Worm (Caenorhabditis elegans) whole organism, L4 larva: ENCODE measurements around the gene clh-1.

ENCODE experiments used
- F44E2.7 ChIP-seq: fragments of 200-800 bp; sonication (Bioruptor generic); IDR thresholded peaks from 2 replicates; pipeline ENCODE4 v2.1.2; 2022; ENCODE audit warnings: missing genetic modification characterization, missing compliant biosample characterization
- T20F7.1 ChIP-seq: fragments of 200-800 bp; sonication (Bioruptor generic); optimal IDR thresholded peaks from 2 replicates; lab custom pipeline; 2018; ENCODE audit warnings: mild to moderate bottlenecking, missing genetic modification characterization, missing compliant biosample characterization
- T26A8.4 ChIP-seq: fragments of 200-800 bp; sonication (Bioruptor generic); IDR thresholded peaks from 2 replicates; pipeline ENCODE4 v1.3.6; 2022; ENCODE audit warnings: missing genetic modification characterization, missing compliant biosample characterization
- Y48G9A.11 ChIP-seq: fragments of 200-800 bp; sonication (Bioruptor generic); IDR thresholded peaks from 2 replicates; pipeline ENCODE4 v1.3.6; 2022; ENCODE audit warnings: missing genetic modification reagents, missing genetic modification characterization, missing compliant biosample characterization
- aha-1 ChIP-seq: fragments of 150-350 bp; peaks from one replicate; lab custom pipeline; 2014; ENCODE audit warnings: missing biosample characterization, missing genetic modification characterization
- aly-2 ChIP-seq: sonication (generic microtip); optimal IDR thresholded peaks from 2 replicates; lab custom pipeline; 2018; ENCODE audit warnings: missing biosample characterization, missing genetic modification characterization
- ceh-32 ChIP-seq: sonication (generic microtip); optimal IDR thresholded peaks from 2 replicates; lab custom pipeline; 2016; ENCODE audit warnings: mild to moderate bottlenecking, missing genetic modification characterization, missing compliant biosample characterization; ENCODE audit not compliant: poor library complexity
- ctbp-1 ChIP-seq: fragments of 200-800 bp; sonication (Bioruptor generic); IDR thresholded peaks from 2 replicates; pipeline ENCODE4 v1.3.6; 2022; ENCODE audit warnings: missing genetic modification reagents, missing genetic modification characterization, missing compliant biosample characterization
- daf-16 ChIP-seq, 3 experiments: sonication (generic microtip); optimal IDR thresholded peaks; 2 replicates each; lab custom pipeline; 2016 to 2017; ENCODE audit warnings: missing genetic modification characterization in 3 of 3, missing genetic modification reagents in 3 of 3, mild to moderate bottlenecking in 2 of 3, missing compliant biosample characterization in 2 of 3, missing biosample characterization in 1 of 3, moderate library complexity in 1 of 3
- daf-19 ChIP-seq: fragments of 200-800 bp; sonication (Bioruptor generic); conservative IDR thresholded peaks from 2 replicates; pipeline ENCODE4 v1.3.6; 2022; ENCODE audit warnings: missing genetic modification characterization, missing compliant biosample characterization
- dmd-6 ChIP-seq: fragments of 200-800 bp; sonication (Bioruptor generic); IDR thresholded peaks from 2 replicates; pipeline ENCODE4 v1.3.6; 2022; ENCODE audit warnings: missing genetic modification reagents, missing genetic modification characterization, missing compliant biosample characterization
- dmd-9 ChIP-seq: fragments of 200-800 bp; sonication (Bioruptor generic); IDR thresholded peaks from 2 replicates; pipeline ENCODE4 v1.3.6; 2022; ENCODE audit warnings: missing genetic modification reagents, missing genetic modification characterization, missing compliant biosample characterization
- dpl-1 ChIP-seq: fragments of 150-350 bp; optimal IDR thresholded peaks from 2 replicates; lab custom pipeline; 2014; ENCODE audit warnings: missing biosample characterization, missing genetic modification reagents, missing genetic modification characterization
- dve-1 ChIP-seq: sonication (generic microtip); optimal IDR thresholded peaks from 2 replicates; lab custom pipeline; 2017; ENCODE audit warnings: antibody characterized with exemption, mild to moderate bottlenecking, missing genetic modification characterization, missing compliant biosample characterization; ENCODE audit not compliant: insufficient read depth
- gei-8 ChIP-seq: fragments of 200-800 bp; sonication (Bioruptor generic); optimal IDR thresholded peaks from 2 replicates; lab custom pipeline; 2018; ENCODE audit warnings: mild to moderate bottlenecking, missing genetic modification characterization, missing compliant biosample characterization
- hlh-11 ChIP-seq: fragments of 200-800 bp; sonication (Bioruptor generic); optimal IDR thresholded peaks from 2 replicates; lab custom pipeline; 2018; ENCODE audit warnings: mild to moderate bottlenecking, missing genetic modification characterization, missing compliant biosample characterization
- hlh-30 ChIP-seq: sonication (generic microtip); optimal IDR thresholded peaks from 2 replicates; lab custom pipeline; 2017; ENCODE audit warnings: antibody characterized with exemption, mild to moderate bottlenecking, missing genetic modification characterization, missing compliant biosample characterization; ENCODE audit not compliant: insufficient read depth
- lin-39 ChIP-seq: fragments of 150-350 bp; optimal IDR thresholded peaks from 2 replicates; lab custom pipeline; 2014; ENCODE audit warnings: missing biosample characterization, missing genetic modification reagents, missing genetic modification characterization
- lir-3 ChIP-seq: sonication (generic microtip); optimal IDR thresholded peaks from 2 replicates; lab custom pipeline; 2016; ENCODE audit warnings: mild to moderate bottlenecking, missing genetic modification characterization, missing compliant biosample characterization
- lsy-2 ChIP-seq, 2 experiments: fragments of 150-350 bp in 1 of 2; sonication (generic microtip) in 1 of 2; optimal IDR thresholded peaks; 2 replicates each; lab custom pipeline; 2014 to 2017; ENCODE audit warnings: missing biosample characterization in 2 of 2, missing genetic modification characterization in 2 of 2
- mep-1 ChIP-seq: fragments of 150-350 bp; sonication (generic microtip); optimal IDR thresholded peaks from 3 replicates; lab custom pipeline; 2014; ENCODE audit warnings: missing biosample characterization, missing genetic modification characterization
- mxl-2 ChIP-seq: fragments of 200-800 bp; sonication (Bioruptor generic); conservative IDR thresholded peaks from 2 replicates; pipeline ENCODE4 v1.3.6; 2022; ENCODE audit warnings: missing genetic modification reagents, missing genetic modification characterization, missing compliant biosample characterization
- nhr-111 ChIP-seq: fragments of 200-800 bp; sonication (Bioruptor generic); optimal IDR thresholded peaks from 2 replicates; lab custom pipeline; 2018; ENCODE audit warnings: mild to moderate bottlenecking, missing genetic modification characterization, missing compliant biosample characterization
- nhr-25 ChIP-seq: sonication (generic microtip); optimal IDR thresholded peaks from 2 replicates; lab custom pipeline; 2017; ENCODE audit warnings: missing genetic modification characterization, mild to moderate bottlenecking, missing compliant biosample characterization, antibody characterized with exemption, moderate library complexity, borderline replicate concordance; ENCODE audit not compliant: insufficient read depth
- nhr-28 ChIP-seq: fragments of 150-350 bp; optimal IDR thresholded peaks from 2 replicates; lab custom pipeline; 2014; ENCODE audit warnings: missing biosample characterization, missing genetic modification characterization
- nhr-48 ChIP-seq: sonication (generic microtip); optimal IDR thresholded peaks from 2 replicates; lab custom pipeline; 2016; ENCODE audit warnings: mild to moderate bottlenecking, missing genetic modification characterization, missing compliant biosample characterization
- nhr-6 ChIP-seq: fragments of 150-350 bp; optimal IDR thresholded peaks from 2 replicates; lab custom pipeline; 2014; ENCODE audit warnings: missing biosample characterization, missing genetic modification characterization
- rbr-2 ChIP-seq: sonication (generic microtip); optimal IDR thresholded peaks from 2 replicates; lab custom pipeline; 2016; ENCODE audit warnings: missing genotype, missing genetic modification characterization, missing compliant biosample characterization
- set-16 ChIP-seq: fragments of 200-800 bp; sonication (Bioruptor generic); IDR thresholded peaks from 2 replicates; pipeline ENCODE4 v1.3.6; 2022; ENCODE audit warnings: missing genetic modification reagents, missing genetic modification characterization, missing compliant biosample characterization
- tag-97 ChIP-seq: fragments of 200-800 bp; sonication (Bioruptor generic); IDR thresholded peaks from 2 replicates; pipeline ENCODE4 v1.3.6; 2022; ENCODE audit warnings: missing genetic modification characterization, missing compliant biosample characterization
- unc-62 ChIP-seq, 3 experiments: fragments of 150-350 bp in 1 of 3; sonication (generic microtip); optimal IDR thresholded peaks in 2 of 3; peaks in 1 of 3; 1 replicate in 1 of 3; 2 replicates in 2 of 3; lab custom pipeline; 2014 to 2017; ENCODE audit warnings: missing biosample characterization in 3 of 3, missing genetic modification characterization in 3 of 3, missing genetic modification reagents in 3 of 3, missing genotype in 1 of 3
- zfp-2 ChIP-seq: sonication (generic microtip); optimal IDR thresholded peaks from 2 replicates; lab custom pipeline; 2016; ENCODE audit warnings: mild to moderate bottlenecking, missing genetic modification characterization, missing compliant biosample characterization
- zip-2 ChIP-seq: fragments of 150-350 bp; optimal IDR thresholded peaks from 2 replicates; lab custom pipeline; 2014; ENCODE audit warnings: missing biosample characterization, missing genetic modification characterization

clh-1 gene

ce11 chrII:11844072-11844471 is 12.2 kb downstream of the clh-1 start:
- TF ChIP-seq aha-1 = peak; percentile 27
- TF ChIP-seq Y48G9A.11 = no peak
- TF ChIP-seq ceh-32 (tag; lab: Kevin White, UChicago) = no peak
- no peak for TF ChIP-seq zip-2 (tag; lab: Kevin White, UChicago)

DNA sequence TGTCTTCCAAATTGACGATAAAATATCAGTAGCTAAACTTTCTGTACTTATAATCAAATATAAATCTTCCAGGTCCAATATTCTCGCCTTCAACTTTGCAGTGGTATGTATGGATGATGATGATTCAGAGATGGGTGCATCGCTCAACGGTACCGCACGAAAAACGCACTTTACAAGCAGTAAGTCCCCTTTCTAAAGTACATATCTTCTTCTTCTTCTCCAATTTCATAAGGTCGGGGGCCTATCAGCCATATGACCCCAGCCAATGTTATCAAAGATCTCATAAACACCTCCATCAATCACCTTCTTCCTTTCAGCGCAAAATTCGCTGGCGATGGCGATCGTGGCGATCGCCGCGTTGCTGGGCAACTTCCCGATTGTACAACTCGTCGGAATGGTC is 12.8 kb downstream of the clh-1 start:
- TF ChIP-seq nhr-28 (tag; lab: Kevin White, UChicago) = peak; percentile 13
- TF ChIP-seq gei-8 (GFP tag; lab: Kevin White, UChicago) = no peak

DNA sequence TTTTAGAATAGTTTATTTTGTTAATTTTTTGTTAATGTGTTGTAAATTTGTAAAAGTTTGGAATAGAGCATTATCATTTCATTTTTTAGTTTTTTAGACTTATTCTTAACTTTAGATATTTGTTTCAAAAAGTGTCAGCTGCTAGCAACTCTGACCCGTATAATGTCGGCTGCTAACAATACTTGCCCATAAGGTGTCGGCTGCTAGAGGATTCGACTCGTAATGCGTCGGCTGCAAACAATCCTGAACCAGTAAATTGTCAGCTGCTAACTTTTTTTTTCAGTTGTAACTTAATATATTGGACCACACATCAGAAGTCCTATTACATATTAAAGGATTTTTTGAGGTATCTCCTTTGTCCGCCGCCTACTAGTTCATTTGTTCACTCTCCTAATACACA is 13.5 kb downstream of the clh-1 start:
- TF ChIP-seq T26A8.4 (GFP tag; lab: Robert Waterston, UW) = 0 out of 2 replicates have a peak, but pooled peaks have one; percentile 23
- TF ChIP-seq dve-1 (tag; lab: Kevin White, UChicago) = no peak

- TF ChIP-seq tag-97 (GFP tag; lab: Robert Waterston, UW) = no peak
- no peak for TF ChIP-seq set-16 (GFP tag; lab: Robert Waterston, UW)
- TF ChIP-seq nhr-111 (GFP tag; lab: Kevin White, UChicago) = no peak
- no peak for TF ChIP-seq aly-2
- TF ChIP-seq hlh-11 (tag; lab: Kevin White, UChicago) = no peak
- TF ChIP-seq daf-16 (GFP tag; optimal IDR thresholded peaks at IDR 0.05; lab: Kevin White, UChicago) = no peak
- no peak for TF ChIP-seq daf-16 (tag; optimal IDR thresholded peaks at IDR 0.05; lab: Kevin White, UChicago)
- TF ChIP-seq mep-1 = no peak
- TF ChIP-seq, all 104 proteins: peak for 0
Observed at ce11 chrII:11842317-11842716, 13.9 kb downstream of the clh-1 start, which contains the start of gene T27D12.1. T27D12.1 (plus strand) TSS chrII:11842617.

DNA sequence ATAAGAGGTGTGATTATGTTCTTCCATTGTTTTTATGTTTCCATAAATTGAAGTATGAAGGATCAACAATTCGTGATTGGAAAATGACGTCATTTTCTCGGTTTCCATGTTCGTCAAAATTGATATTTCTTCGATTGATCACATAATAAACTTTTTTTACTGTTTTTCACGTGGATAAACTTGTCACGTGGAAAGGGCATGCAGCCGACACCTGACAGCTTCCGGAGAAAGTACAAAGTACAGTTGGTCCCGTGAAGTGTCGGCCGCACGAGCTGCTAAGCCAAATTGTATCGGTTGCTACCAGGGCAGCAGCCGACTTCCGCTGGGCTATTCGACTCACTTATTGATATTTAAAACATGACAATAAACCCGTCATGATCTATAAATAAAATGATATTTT is 14.6 kb downstream of the clh-1 start:
- TF ChIP-seq nhr-48 (tag; lab: Kevin White, UChicago) = peak; percentile 66
- no peak for TF ChIP-seq mep-1
- no peak for TF ChIP-seq ctbp-1 (GFP tag; lab: Robert Waterston, UW)
- peak; percentile 55 for TF ChIP-seq dmd-6 (GFP tag; lab: Robert Waterston, UW)
- TF ChIP-seq dpl-1 = no peak
- TF ChIP-seq zip-2 (tag; lab: Kevin White, UChicago) = no peak
- TF ChIP-seq nhr-25 (tag; lab: Kevin White, UChicago) = no peak
- no peak for TF ChIP-seq T20F7.1
- peak in 1 of 2 experiments; percentile 53 for TF ChIP-seq unc-62 (GFP tag; optimal IDR thresholded peaks at IDR 0.05 in 1 of 2; lab: Kevin White, UChicago)
- TF ChIP-seq unc-62 (tag; optimal IDR thresholded peaks at IDR 0.05; lab: Kevin White, UChicago) = no peak
- TF ChIP-seq zfp-2 (tag; lab: Kevin White, UChicago) = no peak
- TF ChIP-seq dmd-9 = no peak
- TF ChIP-seq F44E2.7 (GFP tag; lab: Robert Waterston, UW) = no peak
- no peak for TF ChIP-seq lir-3 (tag; lab: Kevin White, UChicago)
- TF ChIP-seq hlh-30 (tag; lab: Kevin White, UChicago) = peak; percentile 21
- peak; percentile 69 for TF ChIP-seq hlh-11 (tag; lab: Kevin White, UChicago)
- TF ChIP-seq rbr-2 (tag; lab: Kevin White, UChicago) = no peak
- TF ChIP-seq mxl-2 (GFP tag; lab: Robert Waterston, UW) = 0 out of 2 replicates have a peak, but pooled peaks have one; percentile 23
- no peak for TF ChIP-seq nhr-6 (tag; lab: Kevin White, UChicago)

- peak; percentile 73 for TF ChIP-seq aha-1
- TF ChIP-seq hlh-30 (tag; lab: Kevin White, UChicago) = peak; percentile 10
- TF ChIP-seq lin-39 (tag; lab: Kevin White, UChicago) = no peak
- TF ChIP-seq daf-19 (GFP tag; lab: Robert Waterston, UW) = no peak
- peak in 1 of 2 experiments; percentile 30 for TF ChIP-seq lsy-2 (tag; optimal IDR thresholded peaks at IDR 0.05; lab: Kevin White, UChicago)
Observed at ce11 chrII:11839116-11839515, 17.1 kb downstream of the clh-1 start.
